Worm (Caenorhabditis elegans): Measurements from ENCODE around the gene idpb-1.

DNA sequence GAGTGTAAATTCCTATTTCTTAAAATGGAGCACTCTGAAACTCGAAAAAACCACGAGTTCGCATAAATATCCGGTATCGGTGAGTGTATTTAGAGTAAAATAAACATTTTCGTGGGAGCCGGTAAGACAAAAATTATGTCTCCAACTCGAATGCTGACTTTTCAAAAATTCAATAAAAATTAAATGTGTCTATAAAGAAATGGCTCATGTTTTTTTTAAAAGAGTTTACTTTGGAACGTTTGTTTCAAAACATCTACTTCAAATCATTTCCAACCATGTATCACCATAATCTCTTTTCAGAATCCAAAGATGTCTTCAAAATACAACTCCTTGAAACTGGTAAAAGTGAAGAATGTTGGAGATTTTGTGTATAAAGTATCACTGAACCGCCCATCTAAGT, 40.8 kb downstream of the idpb-1 start, which contains the start of gene F58A6.1:
- TF ChIP-seq mab-5 (tag; optimal IDR thresholded peaks at IDR 0.05) (no peak), snpc-4 (tag; optimal IDR thresholded peaks at IDR 0.05) (no peak)
